Fruit fly (Drosophila melanogaster) whole organism, wandering third instar larva: Measurements from ENCODE around the gene CG12448.

ENCODE experiments used
- Abd-B ChIP-seq: fragments of >200 bp; optimal IDR thresholded peaks from 2 replicates; lab custom pipeline; 2017; ENCODE audit warnings: missing biosample characterization, missing genetic modification characterization
- GATAd ChIP-seq: sonication (Bioruptor generic); optimal IDR thresholded peaks from 2 replicates; lab custom pipeline; 2016; ENCODE audit warnings: missing biosample characterization, missing genetic modification characterization
- Myc ChIP-seq: fragments of >200 bp; optimal IDR thresholded peaks from 2 replicates; lab custom pipeline; 2017
- br ChIP-seq: fragments of 200-800 bp; sonication (Bioruptor generic); optimal IDR thresholded peaks from 2 replicates; lab custom pipeline; 2016; ENCODE audit warnings: missing biosample characterization, missing genetic modification characterization
- pan ChIP-seq: fragments of >200 bp; optimal IDR thresholded peaks from 2 replicates; lab custom pipeline; 2017

dm6 chr2L:15911591-15912007 is 29.6 kb upstream of the CG12448 start:
- TF ChIP-seq GATAd (GFP tag; lab: Kevin White, UChicago): no peak
- no peak for TF ChIP-seq Abd-B (GFP tag; lab: Kevin White, UChicago)
- TF ChIP-seq br: no peak
- TF ChIP-seq pan (lab: Kevin White, UChicago): no peak
- no peak for TF ChIP-seq Myc (lab: Kevin White, UChicago)
